Worm (Caenorhabditis elegans): ENCODE results near the gene cone-1.

The cone-1 gene

ce11 chrIII:2508518-2508917 is 21.9 kb upstream of the cone-1 start, which contains the start of gene Y54F10AM.6:
TSS of gene Y54F10AM.6 (plus strand) at chrIII:2508818.
- TF ChIP-seq elt-2 (tag; optimal IDR thresholded peaks at IDR 0.05) = no peak
- no peak for TF ChIP-seq nhr-28 (tag; optimal IDR thresholded peaks at IDR 0.05)
- TF ChIP-seq nhr-76 (tag; optimal IDR thresholded peaks at IDR 0.05) = no peak
- TF ChIP-seq pha-4 (tag; optimal IDR thresholded peaks at IDR 0.05) = no peak
- no peak for TF ChIP-seq ceh-9 (tag; optimal IDR thresholded peaks at IDR 0.05)
- no peak for TF ChIP-seq lin-15B (tag; optimal IDR thresholded peaks at IDR 0.05)
- no peak for TF ChIP-seq nhr-237 (tag; optimal IDR thresholded peaks at IDR 0.05)

DNA sequence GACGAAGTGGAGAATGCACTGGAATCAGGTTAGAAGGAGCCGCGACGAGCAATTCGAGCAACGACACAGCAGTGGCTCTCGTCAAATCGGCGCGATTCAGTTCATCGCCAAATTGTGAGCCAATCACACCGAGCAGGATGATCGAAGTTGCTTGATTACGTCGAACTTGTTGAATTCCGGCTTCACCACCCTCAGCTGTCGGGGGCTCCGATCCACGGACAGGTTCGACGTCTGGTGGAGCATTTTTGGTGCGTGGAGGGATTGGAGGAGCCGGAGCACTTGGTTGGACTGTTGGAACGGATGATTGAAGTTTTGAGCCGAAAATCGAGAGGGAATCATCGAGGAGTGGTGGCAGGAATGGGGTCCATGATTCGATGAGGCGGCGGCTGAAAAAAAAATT is 15.0 kb upstream of the cone-1 start:
- TF ChIP-seq eor-1 (tag; optimal IDR thresholded peaks at IDR 0.05) (no peak), fkh-2 (tag; optimal IDR thresholded peaks at IDR 0.05) (no peak), ceh-9 (tag; optimal IDR thresholded peaks at IDR 0.05) (no peak)

ce11 chrIII:2528621-2529113 is 1.7 kb upstream of the cone-1 start, which contains the start of the genes Y54F10AM.15, rbc-2 and ndua-8:
TSS of gene Y54F10AM.15 (minus strand) at chrIII:2528679.
TSS of gene rbc-2 (minus strand) at chrIII:2528689.
TSS of gene ndua-8 (plus strand) at chrIII:2529063.
- TF ChIP-seq zag-1 (tag; optimal IDR thresholded peaks at IDR 0.05) (peak; percentile 72), mdl-1 (tag; optimal IDR thresholded peaks at IDR 0.05) (no peak), nhr-25 (tag; optimal IDR thresholded peaks at IDR 0.05) (peak; percentile 53), sea-2 (GFP tag; optimal IDR thresholded peaks at IDR 0.05) (no peak), elt-2 (tag; optimal IDR thresholded peaks at IDR 0.05) (peak; percentile 70), lin-15B (tag; optimal IDR thresholded peaks at IDR 0.05) (peak; percentile 97), nhr-43 (tag; optimal IDR thresholded peaks at IDR 0.05; ENCODE audit: poor library complexity, severe bottlenecking) (no peak), lin-39 (tag; optimal IDR thresholded peaks at IDR 0.05) (peak; percentile 91), hmg-11 (tag; optimal IDR thresholded peaks at IDR 0.05) (peak; percentile 69), egl-27 (tag; optimal IDR thresholded peaks at IDR 0.05) (peak; percentile 42), unc-62 (GFP tag; optimal IDR thresholded peaks at IDR 0.05) (no peak), pqm-1 (tag; optimal IDR thresholded peaks at IDR 0.05) (peak; percentile 80), nhr-237 (tag; optimal IDR thresholded peaks at IDR 0.05) (no peak), ceh-82 (tag; optimal IDR thresholded peaks at IDR 0.05) (peak; percentile 78), ztf-4 (tag; optimal IDR thresholded peaks at IDR 0.05) (peak; percentile 29), aly-2 (tag; optimal IDR thresholded peaks at IDR 0.05) (peak; percentile 15), R02D3.7 (tag; optimal IDR thresholded peaks at IDR 0.05) (peak; percentile 100), unc-39 (tag; optimal IDR thresholded peaks at IDR 0.05) (no peak), nhr-23 (tag; optimal IDR thresholded peaks at IDR 0.05) (peak; percentile 96), elt-3 (tag; optimal IDR thresholded peaks at IDR 0.05) (no peak), mml-1 (tag; optimal IDR thresholded peaks at IDR 0.05) (no peak), nhr-28 (tag; optimal IDR thresholded peaks at IDR 0.05) (no peak), fkh-10 (GFP tag; optimal IDR thresholded peaks at IDR 0.05) (peak; percentile 88), jun-1 (tag; optimal IDR thresholded peaks at IDR 0.05) (peak; percentile 58), ceh-28 (tag; optimal IDR thresholded peaks at IDR 0.05) (peak; percentile 82), daf-12 (tag; optimal IDR thresholded peaks at IDR 0.05) (no peak), ama-1 (optimal IDR thresholded peaks at IDR 0.05) (peak; percentile 60), ceh-9 (tag; optimal IDR thresholded peaks at IDR 0.05) (no peak), ceh-16 (tag; optimal IDR thresholded peaks at IDR 0.05) (no peak), pha-4 (tag; optimal IDR thresholded peaks at IDR 0.05) (peak; percentile 99), fkh-2 (tag; optimal IDR thresholded peaks at IDR 0.05) (peak; percentile 13), elt-1 (tag; optimal IDR thresholded peaks at IDR 0.05) (peak; percentile 78), nhr-12 (tag; optimal IDR thresholded peaks at IDR 0.05) (no peak), nhr-67 (tag; optimal IDR thresholded peaks at IDR 0.05) (no peak), nfya-1 (tag; optimal IDR thresholded peaks at IDR 0.05; ENCODE audit: insufficient read depth) (peak; percentile 96), nhr-11 (tag; optimal IDR thresholded peaks at IDR 0.05) (peak; percentile 45), tbx-2 (tag; optimal IDR thresholded peaks at IDR 0.05) (peak; percentile 73), nhr-76 (tag; optimal IDR thresholded peaks at IDR 0.05) (no peak), snpc-4 (tag; optimal IDR thresholded peaks at IDR 0.05) (peak; percentile 82), nhr-77 (tag; optimal IDR thresholded peaks at IDR 0.05) (peak; percentile 22), fos-1 (tag; optimal IDR thresholded peaks at IDR 0.05) (no peak), egl-5 (tag; optimal IDR thresholded peaks at IDR 0.05) (peak; percentile 84), ZK546.5 (tag; optimal IDR thresholded peaks at IDR 0.05) (peak; percentile 41), skn-1 (tag; optimal IDR thresholded peaks at IDR 0.05) (peak; percentile 87), lsy-12 (tag; optimal IDR thresholded peaks at IDR 0.05) (peak; percentile 76), ztf-11 (tag; optimal IDR thresholded peaks at IDR 0.05) (no peak), eor-1 (tag; optimal IDR thresholded peaks at IDR 0.05) (no peak)

Measured in whole organism, L3 larva.